Worm (Caenorhabditis elegans) whole organism, L3 larva: Measurements from ENCODE around the gene srgp-1.

Experiments
- aly-2 ChIP-seq: fragments of 150-350 bp; optimal IDR thresholded peaks from 2 replicates; lab custom pipeline; 2014; ENCODE audit warnings: missing biosample characterization, missing genetic modification characterization
- elt-3 ChIP-seq, 3 experiments: fragments of 150-350 bp in 1 of 3; sonication (generic microtip) in 2 of 3; optimal IDR thresholded peaks; 2 replicates in 2 of 3; 4 replicates in 1 of 3; lab custom pipeline; 2014 to 2017; ENCODE audit warnings: missing biosample characterization in 3 of 3, missing genetic modification characterization in 3 of 3
- nfya-1 ChIP-seq: sonication (generic microtip); optimal IDR thresholded peaks from 2 replicates; lab custom pipeline; 2017; ENCODE audit warnings: missing genetic modification characterization, mild to moderate bottlenecking, missing compliant biosample characterization, antibody characterized with exemption, moderate library complexity; ENCODE audit not compliant: insufficient read depth
- nhr-12 ChIP-seq: fragments of 150-350 bp; optimal IDR thresholded peaks from 2 replicates; lab custom pipeline; 2014; ENCODE audit warnings: missing biosample characterization, missing genetic modification characterization
- nhr-23 ChIP-seq: fragments of 150-350 bp; optimal IDR thresholded peaks from 2 replicates; lab custom pipeline; 2014; ENCODE audit warnings: missing biosample characterization, missing genetic modification reagents, missing genetic modification characterization
- nhr-76 ChIP-seq: fragments of 150-350 bp; sonication (generic microtip); optimal IDR thresholded peaks from 5 replicates; lab custom pipeline; 2014; ENCODE audit warnings: missing biosample characterization, missing genetic modification characterization
- pha-4 ChIP-seq: fragments of 150-350 bp; optimal IDR thresholded peaks from 2 replicates; lab custom pipeline; 2014; ENCODE audit warnings: missing biosample characterization, missing genetic modification reagents, missing genetic modification characterization
- snpc-4 ChIP-seq: fragments of 150-350 bp; optimal IDR thresholded peaks from 2 replicates; lab custom pipeline; 2014; ENCODE audit warnings: missing biosample characterization, missing genetic modification characterization
- zag-1 ChIP-seq: fragments of 150-350 bp; optimal IDR thresholded peaks from 2 replicates; lab custom pipeline; 2014; ENCODE audit warnings: missing biosample characterization, missing genetic modification characterization

DNA sequence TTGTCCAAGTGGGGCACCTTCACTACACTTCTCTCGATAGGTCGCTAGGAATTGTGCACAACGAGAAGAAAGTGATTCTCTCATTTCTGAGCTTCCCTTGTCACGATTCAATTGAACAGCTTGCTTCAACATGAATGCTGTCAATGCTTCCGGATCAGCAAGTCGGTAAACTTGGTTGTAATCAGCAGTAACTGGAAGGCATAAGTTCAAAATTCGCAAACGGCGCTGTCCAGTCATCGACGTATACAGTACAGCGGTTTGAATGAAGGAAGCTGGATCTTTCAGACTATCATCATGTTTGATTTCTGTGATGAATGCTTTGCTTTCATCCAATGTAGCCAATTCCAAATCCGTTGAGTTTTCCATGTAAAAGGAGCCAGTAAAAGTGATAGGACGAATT is 7.2 kb upstream of the srgp-1 start:
- no peak for TF ChIP-seq nhr-76 (tag; lab: Kevin White, UChicago)
- no peak for TF ChIP-seq elt-3 (tag; optimal IDR thresholded peaks at IDR 0.05; lab: Kevin White, UChicago)
- no peak for TF ChIP-seq nfya-1 (tag; lab: Kevin White, UChicago)
- no peak for TF ChIP-seq aly-2 (tag; lab: Kevin White, UChicago)
- TF ChIP-seq nhr-23: no peak
- TF ChIP-seq zag-1 (tag; lab: Kevin White, UChicago): no peak
- TF ChIP-seq nhr-12 (tag; lab: Kevin White, UChicago): no peak
- no peak for TF ChIP-seq pha-4 (tag; lab: Kevin White, UChicago)
- TF ChIP-seq snpc-4 (tag; lab: Kevin White, UChicago): no peak
